Worm (Caenorhabditis elegans) whole organism, L1 larva: ENCODE measurements around the gene rpi-1.
A peak's percentile ranks its signal among the peaks of the same experiment; 100 is the strongest.

ENCODE experiments used
- C34B4.2 ChIP-seq: sonication (generic microtip); optimal IDR thresholded peaks from 2 replicates; lab custom pipeline; 2017; ENCODE audit warnings: mild to moderate bottlenecking, missing genetic modification characterization, missing compliant biosample characterization
- aly-2 ChIP-seq: fragments of 150-350 bp; optimal IDR thresholded peaks from 2 replicates; lab custom pipeline; 2014; ENCODE audit warnings: missing biosample characterization, missing genetic modification characterization
- blmp-1 ChIP-seq: fragments of 150-350 bp; optimal IDR thresholded peaks from 2 replicates; lab custom pipeline; 2014; ENCODE audit warnings: missing biosample characterization, missing genetic modification characterization
- ceh-8 ChIP-seq: fragments of 200-800 bp; sonication (Bioruptor generic); optimal IDR thresholded peaks from 2 replicates; lab custom pipeline; 2018; ENCODE audit warnings: mild to moderate bottlenecking, missing genetic modification characterization, moderate library complexity, missing compliant biosample characterization
- ces-1 ChIP-seq: fragments of 150-350 bp; optimal IDR thresholded peaks from 2 replicates; lab custom pipeline; 2014; ENCODE audit warnings: missing biosample characterization, missing genetic modification reagents, missing genetic modification characterization
- dpl-1 ChIP-seq, 3 experiments: fragments of 150-350 bp in 2 of 3; sonication (generic microtip) in 1 of 3; optimal IDR thresholded peaks; 2 replicates each; lab custom pipeline; 2014 to 2017; ENCODE audit warnings: missing biosample characterization in 3 of 3, missing genetic modification characterization in 3 of 3, missing genetic modification reagents in 3 of 3
- dsc-1 ChIP-seq: sonication (generic microtip); optimal IDR thresholded peaks from 2 replicates; lab custom pipeline; 2016; ENCODE audit warnings: mild to moderate bottlenecking, missing genetic modification characterization, missing compliant biosample characterization
- efl-1 ChIP-seq, 4 experiments: fragments of 150-350 bp; optimal IDR thresholded peaks in 3 of 4; peaks in 1 of 4; 1 replicate in 1 of 4; 2 replicates in 3 of 4; lab custom pipeline; 2014; ENCODE audit warnings: missing biosample characterization in 2 of 4, missing genetic modification characterization in 2 of 4, missing genetic modification reagents in 2 of 4
- egl-13 ChIP-seq: sonication (generic microtip); optimal IDR thresholded peaks from 2 replicates; lab custom pipeline; 2016; ENCODE audit warnings: missing genotype, missing genetic modification reagents, missing genetic modification characterization, missing compliant biosample characterization
- elt-2 ChIP-seq: sonication (generic microtip); optimal IDR thresholded peaks from 2 replicates; lab custom pipeline; 2016; ENCODE audit warnings: missing genetic modification characterization, mild to moderate bottlenecking, inconsistent platforms, missing compliant biosample characterization, missing genetic modification reagents
- fkh-10 ChIP-seq: sonication (generic microtip); optimal IDR thresholded peaks from 2 replicates; lab custom pipeline; 2017; ENCODE audit warnings: missing biosample characterization, missing genetic modification reagents, missing genetic modification characterization
- fkh-8 ChIP-seq: sonication (generic microtip); optimal IDR thresholded peaks from 2 replicates; lab custom pipeline; 2016; ENCODE audit warnings: mild to moderate bottlenecking, missing genetic modification characterization, missing compliant biosample characterization
- grh-1 ChIP-seq: fragments of 200-800 bp; sonication (Bioruptor generic); IDR thresholded peaks from 2 replicates; pipeline ENCODE4 v1.3.6; 2022; ENCODE audit warnings: missing genetic modification reagents, missing genetic modification characterization, missing compliant biosample characterization
- hlh-17 ChIP-seq: fragments of 200-800 bp; sonication (Bioruptor generic); optimal IDR thresholded peaks from 2 replicates; lab custom pipeline; 2018; ENCODE audit warnings: missing genetic modification characterization, mild to moderate bottlenecking, missing compliant biosample characterization, moderate library complexity, borderline replicate concordance
- hpl-2 ChIP-seq: fragments of 150-350 bp; optimal IDR thresholded peaks from 2 replicates; lab custom pipeline; 2014; ENCODE audit warnings: missing biosample characterization, missing genetic modification reagents, missing genetic modification characterization
- isw-1 ChIP-seq: fragments of 200-800 bp; sonication (Bioruptor generic); IDR thresholded peaks from 2 replicates; pipeline ENCODE4 v1.3.6; 2022; ENCODE audit warnings: missing genetic modification characterization, missing compliant biosample characterization
- jun-1 ChIP-seq: fragments of 150-350 bp; optimal IDR thresholded peaks from 2 replicates; lab custom pipeline; 2014; ENCODE audit warnings: missing biosample characterization, missing genetic modification reagents, missing genetic modification characterization
- lin-13 ChIP-seq: fragments of 150-350 bp; optimal IDR thresholded peaks from 2 replicates; lab custom pipeline; 2014; ENCODE audit warnings: missing biosample characterization, missing genetic modification reagents, missing genetic modification characterization
- lin-14 ChIP-seq: fragments of 200-800 bp; sonication (Bioruptor generic); optimal IDR thresholded peaks from 2 replicates; lab custom pipeline; 2018; ENCODE audit warnings: mild to moderate bottlenecking, missing genetic modification characterization, moderate library complexity, missing compliant biosample characterization
- lin-35 ChIP-seq, 2 experiments: fragments of 150-350 bp; optimal IDR thresholded peaks; 2 replicates each; lab custom pipeline; 2014; ENCODE audit warnings: missing biosample characterization in 2 of 2, missing genetic modification characterization in 2 of 2, missing genetic modification reagents in 2 of 2
- lin-39 ChIP-seq: fragments of 150-350 bp; optimal IDR thresholded peaks from 2 replicates; lab custom pipeline; 2014; ENCODE audit warnings: missing biosample characterization, missing genetic modification reagents, missing genetic modification characterization
- lsy-2 ChIP-seq, 2 experiments: fragments of 150-350 bp; optimal IDR thresholded peaks; 2 replicates each; lab custom pipeline; 2014; ENCODE audit warnings: missing biosample characterization in 2 of 2, missing genetic modification characterization in 2 of 2
- mep-1 ChIP-seq: fragments of 150-350 bp; optimal IDR thresholded peaks from 2 replicates; lab custom pipeline; 2014; ENCODE audit warnings: missing biosample characterization, missing genetic modification characterization
- nhr-19 ChIP-seq: fragments of 200-800 bp; sonication (Bioruptor generic); conservative IDR thresholded peaks from 2 replicates; pipeline ENCODE4 v1.3.6; 2022; ENCODE audit warnings: missing genetic modification characterization, missing compliant biosample characterization
- nhr-20 ChIP-seq: sonication (generic microtip); optimal IDR thresholded peaks from 2 replicates; lab custom pipeline; 2016; ENCODE audit warnings: mild to moderate bottlenecking, missing genetic modification characterization, missing compliant biosample characterization
- nhr-237 ChIP-seq: fragments of 150-350 bp; optimal IDR thresholded peaks from 2 replicates; lab custom pipeline; 2014; ENCODE audit warnings: missing biosample characterization, missing genetic modification characterization
- nhr-47 ChIP-seq: sonication (generic microtip); optimal IDR thresholded peaks from 2 replicates; lab custom pipeline; 2016; ENCODE audit warnings: mild to moderate bottlenecking, missing genetic modification characterization, moderate library complexity, missing compliant biosample characterization
- nhr-71 ChIP-seq: sonication (generic microtip); optimal IDR thresholded peaks from 2 replicates; lab custom pipeline; 2016; ENCODE audit warnings: mild to moderate bottlenecking, missing genetic modification characterization, moderate library complexity, missing compliant biosample characterization
- nhr-85 ChIP-seq: sonication (generic microtip); peaks from one replicate; lab custom pipeline; 2016; ENCODE audit warnings: missing genetic modification characterization, inconsistent platforms, missing compliant biosample characterization
- nhr-90 ChIP-seq: sonication (generic microtip); optimal IDR thresholded peaks from 2 replicates; lab custom pipeline; 2016; ENCODE audit warnings: mild to moderate bottlenecking, missing genetic modification characterization, missing compliant biosample characterization; ENCODE audit not compliant: poor library complexity
- skn-1 ChIP-seq: fragments of 150-350 bp; optimal IDR thresholded peaks from 2 replicates; lab custom pipeline; 2014; ENCODE audit warnings: missing biosample characterization, missing genetic modification characterization
- snpc-4 ChIP-seq: fragments of 150-350 bp; optimal IDR thresholded peaks from 2 replicates; lab custom pipeline; 2014; ENCODE audit warnings: missing biosample characterization, missing genetic modification characterization
- swsn-7 ChIP-seq: sonication (generic microtip); optimal IDR thresholded peaks from 2 replicates; lab custom pipeline; 2016; ENCODE audit warnings: missing genetic modification characterization, missing compliant biosample characterization
- unc-130 ChIP-seq: fragments of 150-350 bp; optimal IDR thresholded peaks from 2 replicates; lab custom pipeline; 2017; ENCODE audit warnings: missing biosample characterization, missing genetic modification characterization, inconsistent platforms
- unc-30 ChIP-seq: sonication (generic microtip); optimal IDR thresholded peaks from 2 replicates; lab custom pipeline; 2017; ENCODE audit warnings: missing biosample characterization, missing genetic modification characterization
- unc-62 ChIP-seq: fragments of 150-350 bp; optimal IDR thresholded peaks from 2 replicates; lab custom pipeline; 2014; ENCODE audit warnings: missing biosample characterization, missing genetic modification reagents, missing genetic modification characterization
- ztf-4 ChIP-seq: fragments of 150-350 bp; optimal IDR thresholded peaks from 2 replicates; lab custom pipeline; 2014; ENCODE audit warnings: missing biosample characterization, missing genetic modification characterization

Gene rpi-1

DNA sequence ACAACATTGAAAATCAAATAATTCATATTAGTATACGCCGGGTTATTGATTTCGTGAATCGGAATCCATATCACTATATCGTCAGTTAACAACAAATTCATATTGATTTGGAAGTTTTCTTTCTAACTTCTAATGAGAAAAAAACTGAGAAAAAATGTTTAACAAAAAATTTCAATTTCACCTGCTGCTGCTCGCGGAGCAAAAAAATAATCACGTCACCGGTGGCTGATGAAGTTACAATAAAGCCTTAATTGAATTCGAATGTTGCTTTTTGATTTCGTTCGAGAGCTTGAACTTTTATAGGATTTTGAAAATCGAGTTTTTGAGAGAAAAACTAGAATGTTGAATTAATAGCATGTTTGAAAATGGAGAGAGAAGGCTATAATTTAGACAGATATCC is 6.8 kb upstream of the rpi-1 start, which contains the start of gene sre-43:
sre-43 (minus strand) TSS at position 101 of the 400 bp plus-strand sequence.
- TF ChIP-seq egl-13 (tag; lab: Kevin White, UChicago) = no peak
- no peak for TF ChIP-seq efl-1 (optimal IDR thresholded peaks at IDR 0.05; lab: Kevin White, UChicago)
- TF ChIP-seq efl-1 (GFP tag; optimal IDR thresholded peaks at IDR 0.05 in 1 of 2; lab: Kevin White, UChicago) = peak in 1 of 2 experiments; percentile 48
- no peak for TF ChIP-seq ceh-8 (GFP tag; lab: Kevin White, UChicago)
- no peak for TF ChIP-seq ces-1 (GFP tag; lab: Kevin White, UChicago)
- TF ChIP-seq hlh-17 (GFP tag; lab: Kevin White, UChicago) = no peak

DNA sequence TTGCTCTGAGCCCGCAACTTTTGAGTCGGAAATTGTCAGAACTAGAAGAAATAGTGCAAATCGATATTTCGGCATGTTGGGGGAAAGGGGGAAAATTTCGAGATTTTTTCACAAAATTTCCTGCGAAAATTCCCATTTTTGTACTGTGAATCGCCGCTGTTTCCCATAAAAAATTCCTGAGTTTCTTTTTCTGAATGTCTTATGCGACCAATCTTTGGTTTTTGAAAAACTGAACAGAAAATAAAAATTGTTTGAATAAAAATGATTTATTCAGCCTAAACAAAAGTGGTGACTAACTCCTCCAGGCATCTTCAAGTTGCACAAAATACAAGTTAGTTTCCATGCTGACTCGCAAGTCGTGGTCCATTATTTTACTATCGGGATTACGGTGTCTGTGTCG is 4.0 kb upstream of the rpi-1 start, which contains the start of gene W07G1.7:
W07G1.7 (minus strand) TSS at position 101 of the 400 bp plus-strand sequence.
- TF ChIP-seq unc-130 (tag; lab: Kevin White, UChicago) = no peak

DNA sequence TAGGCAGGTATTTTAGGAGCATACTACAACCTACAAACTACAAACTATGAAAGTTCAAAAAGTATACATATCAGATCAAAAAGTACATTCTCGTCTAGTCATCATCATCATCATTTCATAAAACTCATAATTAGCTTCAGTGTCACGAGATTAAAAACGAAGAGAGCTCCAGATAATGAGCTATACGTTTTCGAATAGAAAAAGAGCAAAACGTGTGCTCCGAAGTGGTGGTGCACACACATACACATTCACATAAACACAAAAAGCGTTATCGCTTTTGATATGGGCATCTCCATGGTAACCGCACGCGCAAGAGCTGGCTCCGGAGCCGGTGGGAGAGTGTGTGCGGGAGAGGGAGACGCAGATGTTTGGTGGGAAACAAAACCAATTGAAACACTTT is 2.1 kb upstream of the rpi-1 start:
- TF ChIP-seq nhr-47 (tag; lab: Kevin White, UChicago) (peak; percentile 26), nhr-90 (tag; lab: Kevin White, UChicago) (no peak), lin-14 (no peak), swsn-7 (tag; lab: Kevin White, UChicago) (peak; percentile 7), ceh-8 (GFP tag; lab: Kevin White, UChicago) (peak; percentile 17), fkh-8 (peak; percentile 87), nhr-20 (peak; percentile 2), dsc-1 (tag; lab: Kevin White, UChicago) (peak; percentile 67), fkh-10 (GFP tag; lab: Kevin White, UChicago) (peak; percentile 15), hpl-2 (GFP tag; lab: Kevin White, UChicago) (no peak), jun-1 (tag; lab: Kevin White, UChicago) (peak; percentile 12), nhr-71 (tag; lab: Kevin White, UChicago) (peak; percentile 49)

DNA sequence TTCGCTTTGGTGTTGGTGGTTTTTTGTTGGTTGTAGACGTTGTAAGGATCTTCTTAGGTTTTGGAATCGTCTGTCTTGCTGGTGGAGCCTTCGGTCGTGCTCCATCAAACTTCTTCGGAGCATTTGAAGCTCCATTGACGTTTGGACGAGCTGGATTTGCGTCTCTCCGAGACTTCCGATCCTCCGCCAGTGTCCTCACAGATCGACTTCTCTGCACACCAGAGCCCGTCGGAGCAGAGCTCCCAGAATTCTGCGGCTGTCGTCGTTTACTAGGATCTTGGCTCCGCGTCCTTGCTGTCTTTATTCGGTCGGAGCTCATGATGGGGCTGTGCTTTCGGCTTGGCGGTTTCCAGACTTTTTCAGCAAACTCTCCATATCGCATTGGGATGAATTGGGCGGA is 652 bp downstream of the rpi-1 start:
- TF ChIP-seq nhr-85 (tag; lab: Kevin White, UChicago) (peak; percentile 14), blmp-1 (tag; lab: Kevin White, UChicago) (no peak)

DNA sequence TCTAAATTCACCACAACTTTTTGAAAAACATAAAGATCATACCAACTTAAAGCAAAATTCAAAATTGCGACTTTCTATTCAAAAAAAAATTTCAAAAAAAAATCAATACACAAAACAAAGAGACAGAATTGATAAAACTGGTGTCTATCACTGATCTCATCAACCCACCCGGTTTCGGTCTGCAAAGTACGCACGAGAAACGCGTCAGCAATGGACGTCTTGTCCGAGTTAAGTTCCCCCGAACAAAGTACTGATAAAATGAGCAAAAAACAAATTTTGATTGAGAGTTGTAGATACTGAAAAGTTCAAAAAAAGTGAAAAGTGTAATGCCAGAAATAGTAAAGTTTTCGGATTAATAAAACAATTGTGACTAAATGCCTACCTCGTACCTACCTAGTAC is 3.9 kb downstream of the rpi-1 start:
- TF ChIP-seq blmp-1 (tag; lab: Kevin White, UChicago) (no peak), snpc-4 (tag; lab: Kevin White, UChicago) (no peak), grh-1 (GFP tag; lab: Robert Waterston, UW) (no peak), efl-1 (optimal IDR thresholded peaks at IDR 0.05; lab: Kevin White, UChicago) (no peak), efl-1 (GFP tag; optimal IDR thresholded peaks at IDR 0.05 in 1 of 2; lab: Kevin White, UChicago) (no peak), isw-1 (GFP tag; lab: Robert Waterston, UW) (no peak), skn-1 (tag; lab: Kevin White, UChicago) (no peak), C34B4.2 (no peak), aly-2 (tag; lab: Kevin White, UChicago) (no peak), nhr-237 (tag; lab: Kevin White, UChicago) (no peak), lin-13 (GFP tag; lab: Kevin White, UChicago) (no peak), nhr-71 (tag; lab: Kevin White, UChicago) (peak; percentile 25), unc-30 (tag; lab: Kevin White, UChicago) (no peak), lin-14 (peak; percentile 23), nhr-85 (tag; lab: Kevin White, UChicago) (peak; percentile 23), jun-1 (tag; lab: Kevin White, UChicago) (no peak), unc-62 (GFP tag; lab: Kevin White, UChicago) (no peak), lin-39 (tag; lab: Kevin White, UChicago) (no peak), lsy-2 (tag; optimal IDR thresholded peaks at IDR 0.05; lab: Kevin White, UChicago) (peak; percentile 5 to 22), lin-35 (GFP tag; optimal IDR thresholded peaks at IDR 0.05; lab: Kevin White, UChicago) (peak in 1 of 2 experiments; percentile 44), nhr-19 (GFP tag; lab: Robert Waterston, UW) (no peak), nhr-20 (no peak), dpl-1 (GFP tag; optimal IDR thresholded peaks at IDR 0.05; lab: Kevin White, UChicago) (peak in 1 of 3 experiments; percentile 38), ztf-4 (tag; lab: Kevin White, UChicago) (no peak), elt-2 (peak; percentile 36), mep-1 (tag; lab: Kevin White, UChicago) (no peak)
